Worm (Caenorhabditis elegans) whole organism, L4 larva: ENCODE data around the gene F46H5.11.
A peak's percentile ranks its signal among the peaks of the same experiment; 100 is the strongest.

Experiments used
- Y105C5A.15 ChIP-seq: fragments of 200-800 bp; sonication (Bioruptor generic); IDR thresholded peaks from 2 replicates; pipeline ENCODE4 v1.3.6; 2022; ENCODE audit warnings: missing genetic modification characterization, missing compliant biosample characterization
- Y48G9A.11 ChIP-seq: fragments of 200-800 bp; sonication (Bioruptor generic); IDR thresholded peaks from 2 replicates; pipeline ENCODE4 v1.3.6; 2022; ENCODE audit warnings: missing genetic modification reagents, missing genetic modification characterization, missing compliant biosample characterization
- Y5F2A.4 ChIP-seq: fragments of 200-800 bp; sonication (Bioruptor generic); optimal IDR thresholded peaks from 2 replicates; lab custom pipeline; 2018; ENCODE audit warnings: mild to moderate bottlenecking, missing genetic modification characterization, missing compliant biosample characterization
- ZK546.5 ChIP-seq, 2 experiments: sonication (generic microtip); optimal IDR thresholded peaks; 2 replicates each; lab custom pipeline; 2017; ENCODE audit warnings: missing biosample characterization in 2 of 2, missing genetic modification characterization in 2 of 2
- aha-1 ChIP-seq: fragments of 150-350 bp; peaks from one replicate; lab custom pipeline; 2014; ENCODE audit warnings: missing biosample characterization, missing genetic modification characterization
- ama-1 ChIP-seq: fragments of 150-350 bp; optimal IDR thresholded peaks from 2 replicates; lab custom pipeline; 2014; ENCODE audit warnings: inconsistent platforms, mixed read lengths
- arid-1 ChIP-seq: fragments of 200-800 bp; sonication (Bioruptor generic); conservative IDR thresholded peaks from 2 replicates; pipeline ENCODE4 v1.3.6; 2022; ENCODE audit warnings: missing genetic modification reagents, missing genetic modification characterization, missing compliant biosample characterization
- attf-4 ChIP-seq: sonication (generic microtip); optimal IDR thresholded peaks from 3 replicates; lab custom pipeline; 2017; ENCODE audit warnings: missing biosample characterization, missing genetic modification characterization
- ceh-20 ChIP-seq: fragments of 200-800 bp; sonication (Bioruptor generic); IDR thresholded peaks from 2 replicates; pipeline ENCODE4 v1.3.6; 2022; ENCODE audit warnings: missing genetic modification reagents, missing genetic modification characterization, missing compliant biosample characterization
- ceh-44 ChIP-seq: fragments of 200-800 bp; sonication (Bioruptor generic); IDR thresholded peaks from 2 replicates; pipeline ENCODE4 v1.3.6; 2022; ENCODE audit warnings: missing genetic modification reagents, missing genetic modification characterization, missing compliant biosample characterization
- ceh-62 ChIP-seq: sonication (generic microtip); optimal IDR thresholded peaks from 2 replicates; lab custom pipeline; 2017; ENCODE audit warnings: missing biosample characterization, missing genetic modification characterization
- ceh-82 ChIP-seq: sonication (generic microtip); optimal IDR thresholded peaks from 2 replicates; lab custom pipeline; 2017; ENCODE audit warnings: missing biosample characterization, missing genetic modification characterization
- ces-1 ChIP-seq: fragments of 150-350 bp; sonication (generic microtip); optimal IDR thresholded peaks from 4 replicates; lab custom pipeline; 2014; ENCODE audit warnings: missing biosample characterization, missing genetic modification reagents, missing genetic modification characterization
- cey-2 ChIP-seq: sonication (generic microtip); optimal IDR thresholded peaks from 3 replicates; lab custom pipeline; 2017; ENCODE audit warnings: missing genetic modification characterization, mild to moderate bottlenecking, missing compliant biosample characterization, antibody characterized with exemption, borderline replicate concordance; ENCODE audit not compliant: insufficient read depth
- ctbp-1 ChIP-seq: fragments of 200-800 bp; sonication (Bioruptor generic); IDR thresholded peaks from 2 replicates; pipeline ENCODE4 v1.3.6; 2022; ENCODE audit warnings: missing genetic modification reagents, missing genetic modification characterization, missing compliant biosample characterization
- daf-12 ChIP-seq: fragments of 150-350 bp; optimal IDR thresholded peaks from 2 replicates; lab custom pipeline; 2014; ENCODE audit warnings: missing biosample characterization, missing genetic modification reagents, missing genetic modification characterization
- daf-16 ChIP-seq, 3 experiments: sonication (generic microtip); optimal IDR thresholded peaks; 2 replicates each; lab custom pipeline; 2016 to 2017; ENCODE audit warnings: missing genetic modification characterization in 3 of 3, missing genetic modification reagents in 3 of 3, mild to moderate bottlenecking in 2 of 3, missing compliant biosample characterization in 2 of 3, missing biosample characterization in 1 of 3, moderate library complexity in 1 of 3
- daf-8 ChIP-seq: fragments of 200-800 bp; sonication (Bioruptor generic); IDR thresholded peaks from 2 replicates; pipeline ENCODE4 v1.3.6; 2022; ENCODE audit warnings: missing genetic modification characterization, missing compliant biosample characterization
- fkh-10 ChIP-seq: fragments of 150-350 bp; optimal IDR thresholded peaks from 2 replicates; lab custom pipeline; 2014; ENCODE audit warnings: missing biosample characterization, missing genetic modification reagents, missing genetic modification characterization
- fos-1 ChIP-seq: fragments of 150-350 bp; optimal IDR thresholded peaks from 2 replicates; lab custom pipeline; 2014; ENCODE audit warnings: missing biosample characterization, missing genetic modification characterization
- gei-8 ChIP-seq: fragments of 200-800 bp; sonication (Bioruptor generic); optimal IDR thresholded peaks from 2 replicates; lab custom pipeline; 2018; ENCODE audit warnings: mild to moderate bottlenecking, missing genetic modification characterization, missing compliant biosample characterization
- hif-1 ChIP-seq, 2 experiments: sonication (generic microtip); optimal IDR thresholded peaks; 2 replicates each; lab custom pipeline; 2016 to 2017; ENCODE audit warnings: missing compliant biosample characterization in 2 of 2, missing genetic modification characterization in 2 of 2, missing genetic modification reagents in 2 of 2, missing genotype in 2 of 2, mild to moderate bottlenecking in 1 of 2
- hlh-11 ChIP-seq: fragments of 200-800 bp; sonication (Bioruptor generic); optimal IDR thresholded peaks from 2 replicates; lab custom pipeline; 2018; ENCODE audit warnings: mild to moderate bottlenecking, missing genetic modification characterization, missing compliant biosample characterization
- hmg-1.1 ChIP-seq: fragments of 200-800 bp; sonication (Bioruptor generic); IDR thresholded peaks from 2 replicates; pipeline ENCODE4 v1.3.6; 2022; ENCODE audit warnings: missing genetic modification reagents, missing genetic modification characterization, missing compliant biosample characterization
- jun-1 ChIP-seq: fragments of 150-350 bp; optimal IDR thresholded peaks from 2 replicates; lab custom pipeline; 2014; ENCODE audit warnings: missing biosample characterization, missing genetic modification reagents, missing genetic modification characterization
- lin-15B ChIP-seq: fragments of 150-350 bp; sonication (generic microtip); optimal IDR thresholded peaks from 3 replicates; lab custom pipeline; 2014; ENCODE audit warnings: missing biosample characterization, missing genetic modification characterization
- lin-38 ChIP-seq: fragments of 200-800 bp; sonication (Bioruptor generic); IDR thresholded peaks from 2 replicates; pipeline ENCODE4 v1.3.6; 2022; ENCODE audit warnings: missing genetic modification reagents, missing genetic modification characterization, missing compliant biosample characterization
- lin-39 ChIP-seq: fragments of 150-350 bp; optimal IDR thresholded peaks from 2 replicates; lab custom pipeline; 2014; ENCODE audit warnings: missing biosample characterization, missing genetic modification reagents, missing genetic modification characterization
- madf-5 ChIP-seq, 2 experiments: fragments of 200-800 bp; sonication (Bioruptor generic); IDR thresholded peaks; 2 replicates each; pipeline ENCODE4 v1.3.6; 2022; ENCODE audit warnings: missing compliant biosample characterization in 2 of 2, missing genetic modification characterization in 2 of 2
- madf-9 ChIP-seq: fragments of 200-800 bp; sonication (Bioruptor generic); conservative IDR thresholded peaks from 2 replicates; pipeline ENCODE4 v1.3.6; 2022; ENCODE audit warnings: missing genetic modification reagents, missing genetic modification characterization, missing compliant biosample characterization
- mdt-29 ChIP-seq: fragments of 200-800 bp; sonication (Bioruptor generic); IDR thresholded peaks from 2 replicates; pipeline ENCODE4 v1.3.6; 2022; ENCODE audit warnings: missing genetic modification reagents, missing genetic modification characterization, missing compliant biosample characterization
- mes-2 ChIP-seq: sonication (generic microtip); optimal IDR thresholded peaks from 2 replicates; lab custom pipeline; 2016; ENCODE audit warnings: missing genotype, mild to moderate bottlenecking, missing genetic modification characterization, missing compliant biosample characterization; ENCODE audit not compliant: poor library complexity, severe bottlenecking
- mxl-2 ChIP-seq: fragments of 200-800 bp; sonication (Bioruptor generic); conservative IDR thresholded peaks from 2 replicates; pipeline ENCODE4 v1.3.6; 2022; ENCODE audit warnings: missing genetic modification reagents, missing genetic modification characterization, missing compliant biosample characterization
- nhr-10 ChIP-seq: fragments of 150-350 bp; optimal IDR thresholded peaks from 2 replicates; lab custom pipeline; 2014; ENCODE audit warnings: missing biosample characterization, missing genetic modification characterization
- nhr-11 ChIP-seq: fragments of 150-350 bp; optimal IDR thresholded peaks from 2 replicates; lab custom pipeline; 2014; ENCODE audit warnings: missing biosample characterization, missing genetic modification characterization
- nhr-41 ChIP-seq: fragments of 200-800 bp; sonication (Bioruptor generic); IDR thresholded peaks from 2 replicates; pipeline ENCODE4 v1.3.6; 2022; ENCODE audit warnings: missing genetic modification reagents, missing genetic modification characterization, missing compliant biosample characterization
- nhr-42 ChIP-seq: fragments of 200-800 bp; sonication (Bioruptor generic); IDR thresholded peaks from 2 replicates; pipeline ENCODE4 v1.3.6; 2022; ENCODE audit warnings: missing genetic modification characterization, missing compliant biosample characterization
- nhr-48 ChIP-seq: sonication (generic microtip); optimal IDR thresholded peaks from 2 replicates; lab custom pipeline; 2016; ENCODE audit warnings: mild to moderate bottlenecking, missing genetic modification characterization, missing compliant biosample characterization
- nhr-6 ChIP-seq: fragments of 150-350 bp; optimal IDR thresholded peaks from 2 replicates; lab custom pipeline; 2014; ENCODE audit warnings: missing biosample characterization, missing genetic modification characterization
- nhr-76 ChIP-seq: fragments of 150-350 bp; optimal IDR thresholded peaks from 2 replicates; lab custom pipeline; 2014; ENCODE audit warnings: missing biosample characterization, missing genetic modification characterization
- nhr-77 ChIP-seq: fragments of 150-350 bp; optimal IDR thresholded peaks from 2 replicates; lab custom pipeline; 2014; ENCODE audit warnings: missing biosample characterization, missing genetic modification characterization
- pha-4 ChIP-seq, 2 experiments: fragments of 150-350 bp in 1 of 2; fragments of 200-800 bp in 1 of 2; sonication (Bioruptor generic) in 1 of 2; IDR thresholded peaks in 1 of 2; optimal IDR thresholded peaks in 1 of 2; 2 replicates each; pipeline versions ENCODE4 v1.3.6 to Lab custom; 2014 to 2022; ENCODE audit warnings: missing genetic modification characterization in 2 of 2, missing genetic modification reagents in 2 of 2, missing biosample characterization in 1 of 2, missing compliant biosample characterization in 1 of 2
- pqm-1 ChIP-seq: sonication (generic microtip); optimal IDR thresholded peaks from 2 replicates; lab custom pipeline; 2017; ENCODE audit warnings: missing biosample characterization, missing genetic modification characterization
- sdz-12 ChIP-seq: fragments of 200-800 bp; sonication (Bioruptor generic); optimal IDR thresholded peaks from 2 replicates; lab custom pipeline; 2018; ENCODE audit warnings: mild to moderate bottlenecking, missing genetic modification characterization, missing compliant biosample characterization
- spr-1 ChIP-seq: sonication (generic microtip); optimal IDR thresholded peaks from 2 replicates; lab custom pipeline; 2016; ENCODE audit warnings: mild to moderate bottlenecking, missing genetic modification characterization, missing compliant biosample characterization
- unc-62 ChIP-seq, 3 experiments: fragments of 150-350 bp in 1 of 3; sonication (generic microtip); optimal IDR thresholded peaks in 2 of 3; peaks in 1 of 3; 1 replicate in 1 of 3; 2 replicates in 2 of 3; lab custom pipeline; 2014 to 2017; ENCODE audit warnings: missing biosample characterization in 3 of 3, missing genetic modification characterization in 3 of 3, missing genetic modification reagents in 3 of 3, missing genotype in 1 of 3
- zfp-2 ChIP-seq: sonication (generic microtip); optimal IDR thresholded peaks from 2 replicates; lab custom pipeline; 2016; ENCODE audit warnings: mild to moderate bottlenecking, missing genetic modification characterization, missing compliant biosample characterization
- zip-11 ChIP-seq: fragments of 200-800 bp; sonication (Bioruptor generic); IDR thresholded peaks from 2 replicates; pipeline ENCODE4 v1.3.6; 2022; ENCODE audit warnings: missing genetic modification characterization, missing compliant biosample characterization

F46H5.11 gene

DNA sequence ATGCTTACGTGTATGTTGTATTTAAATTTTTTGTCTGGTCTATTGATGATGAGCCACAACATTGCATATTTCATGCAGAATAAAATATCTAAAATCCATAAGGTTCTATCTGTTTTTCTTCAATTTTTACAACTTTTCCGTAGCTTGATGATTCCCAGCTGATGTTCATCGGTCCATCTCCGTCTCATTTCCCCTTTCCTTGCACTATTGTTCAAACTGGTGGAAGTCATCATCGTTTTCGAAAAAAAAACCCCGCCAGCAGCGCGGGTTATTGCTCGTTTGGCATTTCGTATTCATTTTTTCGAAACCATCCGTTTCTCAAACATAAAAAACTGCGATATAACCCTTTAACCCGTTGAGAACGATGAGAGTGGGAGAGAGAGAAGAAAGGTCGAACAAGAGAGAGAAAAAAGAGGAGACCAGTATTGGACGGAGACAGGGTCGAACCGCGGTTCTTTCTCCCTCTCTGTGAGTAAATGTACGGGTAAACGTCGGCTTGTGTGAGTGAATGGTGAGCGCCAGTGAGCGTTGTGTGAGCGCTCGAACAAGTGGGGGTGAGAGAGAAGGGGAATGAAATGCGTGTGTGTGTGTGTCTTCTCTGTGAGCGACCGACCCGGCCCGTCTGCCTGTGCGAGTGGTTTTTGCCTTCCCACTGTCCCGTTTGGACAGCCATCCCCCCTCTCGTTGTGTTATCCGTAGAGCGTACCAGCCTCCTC, 7.1 kb downstream of the F46H5.11 start (continued):
- TF ChIP-seq ceh-62 (tag; lab: Kevin White, UChicago) (no peak), ctbp-1 (peak; percentile 94), mdt-29 (GFP tag; lab: Robert Waterston, UW) (0 out of 2 replicates have a peak, but pooled peaks have one; percentile 26), pqm-1 (tag; lab: Kevin White, UChicago) (peak; percentile 43), nhr-77 (tag; lab: Kevin White, UChicago) (peak; percentile 94), nhr-76 (no peak), ama-1 (lab: Kevin White, UChicago) (peak; percentile 72), Y48G9A.11 (GFP tag; lab: Robert Waterston, UW) (no peak), zfp-2 (peak; percentile 59), mes-2 (tag; lab: Kevin White, UChicago) (peak; percentile 91), Y105C5A.15 (GFP tag; lab: Robert Waterston, UW) (no peak), nhr-6 (tag; lab: Kevin White, UChicago) (peak; percentile 57), aha-1 (peak; percentile 100), ceh-20 (GFP tag; lab: Robert Waterston, UW) (peak; percentile 91), nhr-48 (tag; lab: Kevin White, UChicago) (peak; percentile 84), fkh-10 (GFP tag; lab: Kevin White, UChicago) (peak; percentile 79), Y5F2A.4 (GFP tag; lab: Kevin White, UChicago) (no peak), daf-16 (GFP tag; optimal IDR thresholded peaks at IDR 0.05; lab: Kevin White, UChicago) (peak; percentile 57), daf-16 (tag; optimal IDR thresholded peaks at IDR 0.05; lab: Kevin White, UChicago) (peak; percentile 82), nhr-10 (tag; lab: Kevin White, UChicago) (peak; percentile 61), arid-1 (GFP tag; lab: Robert Waterston, UW) (peak; percentile 85), ceh-82 (tag; lab: Kevin White, UChicago) (no peak), madf-5 (GFP tag; IDR thresholded peaks at IDR 0.05; lab: Robert Waterston, UW) (no peak), ZK546.5 (tag; optimal IDR thresholded peaks at IDR 0.05; lab: Kevin White, UChicago) (no peak), lin-39 (no peak), lin-15B (tag; lab: Kevin White, UChicago) (no peak), spr-1 (peak; percentile 83), madf-9 (peak; percentile 68; the same call in 1 of the 2 replicates), daf-12 (tag; lab: Kevin White, UChicago) (no peak), pha-4 (GFP tag; IDR thresholded peaks at IDR 0.05; lab: Robert Waterston, UW) (no peak), pha-4 (tag; optimal IDR thresholded peaks at IDR 0.05; lab: Kevin White, UChicago) (no peak), hmg-1.1 (peak; percentile 96), nhr-11 (tag; lab: Kevin White, UChicago) (peak; percentile 77), jun-1 (tag; lab: Kevin White, UChicago) (peak; percentile 61), sdz-12 (GFP tag; lab: Kevin White, UChicago) (no peak), gei-8 (no peak), fos-1 (tag; lab: Kevin White, UChicago) (no peak), zip-11 (GFP tag; lab: Robert Waterston, UW) (no peak), nhr-41 (GFP tag; lab: Robert Waterston, UW) (peak; percentile 85), ces-1 (GFP tag; lab: Kevin White, UChicago) (peak; percentile 0), nhr-42 (GFP tag; lab: Robert Waterston, UW) (0 out of 2 replicates have a peak, but pooled peaks have one; percentile 56), hlh-11 (tag; lab: Kevin White, UChicago) (peak; percentile 95), unc-62 (GFP tag; optimal IDR thresholded peaks at IDR 0.05 in 1 of 2; lab: Kevin White, UChicago) (peak in 1 of 2 experiments; percentile 98), unc-62 (tag; optimal IDR thresholded peaks at IDR 0.05; lab: Kevin White, UChicago) (no peak), hif-1 (tag; optimal IDR thresholded peaks at IDR 0.05; lab: Kevin White, UChicago) (peak in 1 of 2 experiments; percentile 77), ceh-44 (GFP tag; lab: Robert Waterston, UW) (no peak), lin-38 (GFP tag; lab: Robert Waterston, UW) (peak; percentile 78), cey-2 (tag; lab: Kevin White, UChicago) (no peak), daf-8 (GFP tag; lab: Robert Waterston, UW) (no peak), attf-4 (tag; lab: Kevin White, UChicago) (peak; percentile 21), mxl-2 (GFP tag; lab: Robert Waterston, UW) (0 out of 2 replicates have a peak, but pooled peaks have one; percentile 14)
